Worm (Caenorhabditis elegans) whole organism, mixed stage, embryonic: ENCODE measurements around the gene srj-32.

ENCODE experiments used
- M03D4.4 ChIP-seq: sonication (generic microtip); optimal IDR thresholded peaks from 2 replicates; lab custom pipeline; 2017; ENCODE audit warnings: mild to moderate bottlenecking, missing genetic modification characterization, missing compliant biosample characterization
- bed-3 ChIP-seq: fragments of 200-800 bp; sonication (Bioruptor generic); optimal IDR thresholded peaks from 3 replicates; lab custom pipeline; 2018; ENCODE audit warnings: mild to moderate bottlenecking, missing genetic modification characterization, moderate library complexity, missing compliant biosample characterization
- blmp-1 ChIP-seq: fragments of 150-350 bp; optimal IDR thresholded peaks from 2 replicates; lab custom pipeline; 2014; ENCODE audit warnings: missing biosample characterization, missing genetic modification characterization
- ceh-39 ChIP-seq: fragments of 150-350 bp; optimal IDR thresholded peaks from 2 replicates; lab custom pipeline; 2014; ENCODE audit warnings: missing biosample characterization, missing genetic modification characterization
- ceh-43 ChIP-seq: fragments of 200-800 bp; sonication (Bioruptor generic); optimal IDR thresholded peaks from 2 replicates; lab custom pipeline; 2018; ENCODE audit warnings: mild to moderate bottlenecking, missing genetic modification characterization, moderate library complexity, missing compliant biosample characterization
- ceh-83 ChIP-seq: fragments of 200-800 bp; sonication (Bioruptor generic); optimal IDR thresholded peaks from 2 replicates; lab custom pipeline; 2018; ENCODE audit warnings: mild to moderate bottlenecking, missing genetic modification characterization, missing compliant biosample characterization
- ces-1 ChIP-seq: fragments of 150-350 bp; optimal IDR thresholded peaks from 2 replicates; lab custom pipeline; 2014; ENCODE audit warnings: missing biosample characterization, missing genetic modification reagents, missing genetic modification characterization
- cnd-1 ChIP-seq: fragments of 200-800 bp; sonication (Bioruptor generic); optimal IDR thresholded peaks from 2 replicates; lab custom pipeline; 2018; ENCODE audit warnings: mild to moderate bottlenecking, missing genetic modification characterization, missing compliant biosample characterization
- drap-1 ChIP-seq: fragments of 200-800 bp; sonication (Bioruptor generic); optimal IDR thresholded peaks from 3 replicates; lab custom pipeline; 2018; ENCODE audit warnings: mild to moderate bottlenecking, missing genetic modification characterization, missing compliant biosample characterization
- elt-1 ChIP-seq: sonication (generic microtip); optimal IDR thresholded peaks from 2 replicates; lab custom pipeline; 2017; ENCODE audit warnings: missing genetic modification characterization, mild to moderate bottlenecking, missing compliant biosample characterization, antibody characterized with exemption, moderate library complexity, borderline replicate concordance; ENCODE audit not compliant: insufficient read depth
- elt-3 ChIP-seq: fragments of 150-350 bp; optimal IDR thresholded peaks from 2 replicates; lab custom pipeline; 2014; ENCODE audit warnings: missing biosample characterization, missing genetic modification characterization
- flh-1 ChIP-seq: fragments of 200-800 bp; sonication (Bioruptor generic); optimal IDR thresholded peaks from 2 replicates; lab custom pipeline; 2018; ENCODE audit warnings: mild to moderate bottlenecking, missing genetic modification characterization, moderate library complexity, missing compliant biosample characterization
- ham-2 ChIP-seq: fragments of 200-800 bp; sonication (Bioruptor generic); optimal IDR thresholded peaks from 2 replicates; lab custom pipeline; 2018; ENCODE audit warnings: mild to moderate bottlenecking, missing genetic modification characterization, missing compliant biosample characterization
- hlh-1 ChIP-seq: fragments of 150-350 bp; optimal IDR thresholded peaks from 2 replicates; lab custom pipeline; 2014; ENCODE audit warnings: missing biosample characterization, missing genetic modification reagents, missing genetic modification characterization
- lin-13 ChIP-seq: fragments of 150-350 bp; optimal IDR thresholded peaks from 2 replicates; lab custom pipeline; 2014; ENCODE audit warnings: missing biosample characterization, missing genetic modification characterization
- lin-32 ChIP-seq: fragments of 200-800 bp; sonication (Bioruptor generic); optimal IDR thresholded peaks from 2 replicates; lab custom pipeline; 2018; ENCODE audit warnings: mild to moderate bottlenecking, missing genetic modification characterization, missing compliant biosample characterization
- mab-5 ChIP-seq: fragments of 150-350 bp; optimal IDR thresholded peaks from 2 replicates; lab custom pipeline; 2014; ENCODE audit warnings: missing biosample characterization, missing genetic modification characterization
- mep-1 ChIP-seq: fragments of 150-350 bp; optimal IDR thresholded peaks from 2 replicates; lab custom pipeline; 2017; ENCODE audit warnings: missing biosample characterization, missing genetic modification reagents, missing genetic modification characterization, inconsistent platforms
- mls-2 ChIP-seq: sonication (generic microtip); optimal IDR thresholded peaks from 2 replicates; lab custom pipeline; 2016; ENCODE audit warnings: mild to moderate bottlenecking, missing genetic modification characterization, moderate library complexity, missing compliant biosample characterization
- nhr-12 ChIP-seq: fragments of 150-350 bp; optimal IDR thresholded peaks from 2 replicates; lab custom pipeline; 2014; ENCODE audit warnings: missing biosample characterization, missing genetic modification characterization
- nhr-2 ChIP-seq: fragments of 150-350 bp; optimal IDR thresholded peaks from 2 replicates; lab custom pipeline; 2014; ENCODE audit warnings: missing biosample characterization, missing genetic modification characterization
- nhr-237 ChIP-seq: fragments of 150-350 bp; optimal IDR thresholded peaks from 2 replicates; lab custom pipeline; 2014; ENCODE audit warnings: missing biosample characterization, missing genetic modification characterization
- nhr-28 ChIP-seq: fragments of 150-350 bp; optimal IDR thresholded peaks from 2 replicates; lab custom pipeline; 2014; ENCODE audit warnings: missing biosample characterization, missing genetic modification characterization
- pha-4 ChIP-seq: fragments of 150-350 bp; optimal IDR thresholded peaks from 2 replicates; lab custom pipeline; 2018; ENCODE audit warnings: missing biosample characterization, missing genetic modification reagents, missing genetic modification characterization
- sem-2 ChIP-seq: fragments of 200-800 bp; sonication (Bioruptor generic); optimal IDR thresholded peaks from 2 replicates; lab custom pipeline; 2018; ENCODE audit warnings: mild to moderate bottlenecking, missing genetic modification characterization, missing compliant biosample characterization
- sptf-1 ChIP-seq: sonication (generic microtip); optimal IDR thresholded peaks from 2 replicates; lab custom pipeline; 2017; ENCODE audit warnings: mild to moderate bottlenecking, missing genetic modification characterization, moderate library complexity, missing compliant biosample characterization
- tbx-8 ChIP-seq: fragments of 200-800 bp; sonication (Bioruptor generic); optimal IDR thresholded peaks from 2 replicates; lab custom pipeline; 2018; ENCODE audit warnings: mild to moderate bottlenecking, missing genetic modification characterization, moderate library complexity, missing compliant biosample characterization
- unc-39 ChIP-seq: fragments of 150-350 bp; optimal IDR thresholded peaks from 2 replicates; lab custom pipeline; 2014; ENCODE audit warnings: missing biosample characterization, missing genetic modification characterization
- unc-62 ChIP-seq: fragments of 150-350 bp; optimal IDR thresholded peaks from 2 replicates; lab custom pipeline; 2014; ENCODE audit warnings: missing biosample characterization, missing genetic modification reagents, missing genetic modification characterization
- zip-8 ChIP-seq: fragments of 150-350 bp; optimal IDR thresholded peaks from 2 replicates; lab custom pipeline; 2014; ENCODE audit warnings: missing biosample characterization, missing genetic modification characterization
- ztf-11 ChIP-seq: fragments of 150-350 bp; optimal IDR thresholded peaks from 2 replicates; lab custom pipeline; 2014; ENCODE audit warnings: missing biosample characterization, missing genetic modification characterization

Gene srj-32

ce11 chrV:7295270-7295669, 1.9 kb downstream of the srj-32 start, which contains the start of gene F07G11.4:
Gene F07G11.4, minus strand, starts transcription at chrV:7295370.
- TF ChIP-seq flh-1 (no peak), ceh-83 (no peak), mab-5 (no peak), tbx-8 (GFP tag; lab: Kevin White, UChicago) (no peak), elt-3 (no peak), cnd-1 (tag; lab: Kevin White, UChicago) (no peak), bed-3 (GFP tag; lab: Kevin White, UChicago) (no peak), mls-2 (tag; lab: Kevin White, UChicago) (no peak), ham-2 (no peak), lin-32 (GFP tag; lab: Kevin White, UChicago) (no peak), blmp-1 (tag; lab: Kevin White, UChicago) (no peak), ceh-43 (GFP tag; lab: Kevin White, UChicago) (no peak), sptf-1 (no peak), nhr-12 (tag; lab: Kevin White, UChicago) (no peak), M03D4.4 (tag; lab: Kevin White, UChicago) (no peak)

- TF ChIP-seq elt-3 (no peak), unc-39 (tag; lab: Kevin White, UChicago) (no peak), drap-1 (no peak), mep-1 (no peak), nhr-12 (tag; lab: Kevin White, UChicago) (no peak), zip-8 (no peak), nhr-237 (tag; lab: Kevin White, UChicago) (no peak), sem-2 (GFP tag; lab: Kevin White, UChicago) (no peak), ces-1 (GFP tag; lab: Kevin White, UChicago) (no peak), mab-5 (no peak), lin-13 (no peak), M03D4.4 (tag; lab: Kevin White, UChicago) (no peak)
- TF ChIP-seq, all 35 proteins: peak for 0
Measured at ce11 chrV:7288699-7289098, 8.5 kb downstream of the srj-32 start, which contains the start of gene C13A2.1. Gene C13A2.1, plus strand, starts transcription at chrV:7288999.

DNA sequence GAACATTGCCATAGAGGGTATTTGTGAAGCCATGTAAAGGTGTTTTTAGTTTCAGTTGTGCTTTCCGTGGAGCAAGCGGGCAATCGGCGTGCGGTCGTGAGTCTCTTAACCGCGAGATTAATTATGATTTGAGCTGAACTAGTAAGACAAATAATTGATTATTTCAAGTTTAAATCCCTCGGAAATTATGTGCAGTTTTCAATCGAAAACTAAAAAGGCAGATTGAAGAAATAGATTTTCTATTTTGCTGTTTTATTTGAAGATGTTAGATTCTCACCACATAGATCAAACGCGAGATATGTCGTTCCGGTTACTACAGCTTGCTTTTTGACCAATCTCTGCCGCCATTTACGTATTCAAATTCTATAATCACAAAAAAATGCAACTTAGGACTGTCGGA, 15.1 kb downstream of the srj-32 start, which contains the start of gene C13A2.3:
Gene C13A2.3, plus strand, starts transcription at position 301 of the 400 bp plus-strand sequence.
- TF ChIP-seq ceh-43 (GFP tag; lab: Kevin White, UChicago) = no peak
- no peak for TF ChIP-seq ztf-11 (tag; lab: Kevin White, UChicago)
- TF ChIP-seq flh-1 = no peak
- TF ChIP-seq drap-1 = no peak
- TF ChIP-seq elt-3 = no peak
- TF ChIP-seq bed-3 (GFP tag; lab: Kevin White, UChicago) = no peak
- no peak for TF ChIP-seq nhr-2
- TF ChIP-seq unc-39 (tag; lab: Kevin White, UChicago) = no peak
- no peak for TF ChIP-seq sem-2 (GFP tag; lab: Kevin White, UChicago)
- no peak for TF ChIP-seq blmp-1 (tag; lab: Kevin White, UChicago)
- no peak for TF ChIP-seq mls-2 (tag; lab: Kevin White, UChicago)

ce11 chrV:7279090-7279489, 18.1 kb downstream of the srj-32 start, which contains the start of gene C13A2.4:
Gene C13A2.4, plus strand, starts transcription at chrV:7279390.
- TF ChIP-seq unc-62 (no peak), M03D4.4 (tag; lab: Kevin White, UChicago) (no peak), elt-1 (tag; lab: Kevin White, UChicago) (no peak), unc-39 (tag; lab: Kevin White, UChicago) (no peak), ztf-11 (tag; lab: Kevin White, UChicago) (no peak), hlh-1 (tag; lab: Kevin White, UChicago) (no peak), ceh-83 (no peak), flh-1 (no peak), mep-1 (no peak), ham-2 (no peak), pha-4 (no peak), nhr-28 (tag; lab: Kevin White, UChicago) (no peak), ces-1 (GFP tag; lab: Kevin White, UChicago) (no peak), ceh-39 (tag; lab: Kevin White, UChicago) (no peak), blmp-1 (tag; lab: Kevin White, UChicago) (no peak)

DNA sequence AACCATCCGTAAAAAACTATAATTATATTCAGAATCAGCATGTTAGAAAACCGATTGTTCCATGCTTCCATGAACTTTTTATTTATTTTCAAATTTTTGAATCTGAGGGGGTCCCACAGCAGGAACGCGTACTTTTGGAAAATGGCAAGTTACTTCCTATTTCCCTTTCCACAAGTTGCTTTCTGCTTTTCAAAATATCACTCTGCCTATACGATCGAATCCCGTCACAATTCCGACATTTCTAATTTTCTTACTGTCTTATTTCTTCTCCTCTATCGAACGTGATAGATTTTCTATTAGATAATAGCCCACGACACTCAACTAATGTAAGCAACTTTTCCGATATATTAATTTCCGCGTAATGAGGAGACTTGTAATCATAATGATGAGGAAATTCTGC, 21.7 kb downstream of the srj-32 start, which contains the start of gene C13A2.5:
Gene C13A2.5, plus strand, starts transcription at position 301 of the 400 bp plus-strand sequence.
- no peak for TF ChIP-seq unc-62
- no peak for TF ChIP-seq flh-1
- TF ChIP-seq ceh-83 = no peak
- no peak for TF ChIP-seq lin-13
- no peak for TF ChIP-seq ceh-43 (GFP tag; lab: Kevin White, UChicago)
- no peak for TF ChIP-seq sptf-1
- no peak for TF ChIP-seq mep-1
- no peak for TF ChIP-seq pha-4
- no peak for TF ChIP-seq ztf-11 (tag; lab: Kevin White, UChicago)
- TF ChIP-seq M03D4.4 (tag; lab: Kevin White, UChicago) = no peak
